Fruit fly (Drosophila melanogaster): ENCODE data around the gene shop.

Gene shop

dm6 chrX:18797567-18797966, 50.8 kb downstream of the shop start, which contains the start of gene bnb:
Gene bnb (minus strand): TSS chrX:18797687.
- no peak for TF ChIP-seq psq (optimal IDR thresholded peaks at IDR 0.05)
- TF ChIP-seq EcR (GFP tag; optimal IDR thresholded peaks at IDR 0.05): no peak
- no peak for TF ChIP-seq pan (optimal IDR thresholded peaks at IDR 0.05)
- no peak for TF ChIP-seq usp (GFP tag; optimal IDR thresholded peaks at IDR 0.05)
- TF ChIP-seq CG8478 (optimal IDR thresholded peaks at IDR 0.05): no peak
- TF ChIP-seq Dll (optimal IDR thresholded peaks at IDR 0.05): no peak

All from whole organism.